Fruit fly (Drosophila melanogaster): Measurements from ENCODE around the gene CG4041.

CG4041 gene

dm6 chrX:4931048-4931447, 12.8 kb upstream of the CG4041 start:
- no peak for TF ChIP-seq CG8478 (optimal IDR thresholded peaks at IDR 0.05)

- TF ChIP-seq CG8478 (optimal IDR thresholded peaks at IDR 0.05) (no peak), CTCF (optimal IDR thresholded peaks at IDR 0.05) (no peak)
Measured at dm6 chrX:4930100-4931010, 12.1 kb upstream of the CG4041 start.

dm6 chrX:4919040-4919881, 1.0 kb upstream of the CG4041 start:
- TF ChIP-seq CG8478 (optimal IDR thresholded peaks at IDR 0.05) (no peak), CTCF (optimal IDR thresholded peaks at IDR 0.05) (peak; percentile 86 to 93)

- TF ChIP-seq CG8478 (optimal IDR thresholded peaks at IDR 0.05) (no peak), CTCF (optimal IDR thresholded peaks at IDR 0.05) (no peak)
Measured at dm6 chrX:4912370-4912769, 5.9 kb downstream of the CG4041 start.

- TF ChIP-seq CG8478 (optimal IDR thresholded peaks at IDR 0.05) (no peak), CTCF (optimal IDR thresholded peaks at IDR 0.05) (no peak)
Measured at dm6 chrX:4911765-4912245, 6.4 kb downstream of the CG4041 start.

- TF ChIP-seq CG8478 (optimal IDR thresholded peaks at IDR 0.05) (no peak), CTCF (optimal IDR thresholded peaks at IDR 0.05) (no peak)
Measured at dm6 chrX:4911060-4911459, 7.2 kb downstream of the CG4041 start.

- TF ChIP-seq CG8478 (optimal IDR thresholded peaks at IDR 0.05): no peak
- TF ChIP-seq CTCF (optimal IDR thresholded peaks at IDR 0.05): no peak
Measured at dm6 chrX:4909938-4910778, 8.1 kb downstream of the CG4041 start.

dm6 chrX:4908926-4909432, 9.3 kb downstream of the CG4041 start, which contains the start of gene CG32772:
Gene CG32772, plus strand, starts transcription at chrX:4909102.
- TF ChIP-seq CG8478 (optimal IDR thresholded peaks at IDR 0.05) (no peak), CTCF (optimal IDR thresholded peaks at IDR 0.05) (no peak)

dm6 chrX:4906573-4906972, 11.7 kb downstream of the CG4041 start, which contains the start of gene CG6927:
Gene CG6927, plus strand, starts transcription at chrX:4906900.
- TF ChIP-seq CTCF (optimal IDR thresholded peaks at IDR 0.05): no peak

dm6 chrX:4896892-4897291, 21.4 kb downstream of the CG4041 start:
- TF ChIP-seq CG8478 (optimal IDR thresholded peaks at IDR 0.05) (no peak), CTCF (optimal IDR thresholded peaks at IDR 0.05) (no peak)

dm6 chrX:4894596-4894995, 23.7 kb downstream of the CG4041 start:
- TF ChIP-seq CTCF (optimal IDR thresholded peaks at IDR 0.05) (no peak), CG8478 (optimal IDR thresholded peaks at IDR 0.05) (no peak)

dm6 chrX:4885875-4886274, 32.4 kb downstream of the CG4041 start:
- TF ChIP-seq CTCF (optimal IDR thresholded peaks at IDR 0.05) (no peak), CG8478 (optimal IDR thresholded peaks at IDR 0.05) (no peak)

- no peak for TF ChIP-seq CTCF (optimal IDR thresholded peaks at IDR 0.05)
- no peak for TF ChIP-seq CG8478 (optimal IDR thresholded peaks at IDR 0.05)
Measured at dm6 chrX:4875370-4875769, 42.9 kb downstream of the CG4041 start, which contains the start of gene boil. Gene boil, plus strand, starts transcription at chrX:4875670.

Data from S2 (cell line).